Worm (Caenorhabditis elegans): ENCODE measurements around the gene Y57G11B.3.
A peak's percentile ranks its signal among the peaks of the same experiment; 100 is the strongest.
"Not testable (repeated sequence)": the region's sequence is repeated elsewhere in the genome, so short reads cannot be mapped to it uniquely, and the experiment has no call there.

Gene Y57G11B.3

DNA sequence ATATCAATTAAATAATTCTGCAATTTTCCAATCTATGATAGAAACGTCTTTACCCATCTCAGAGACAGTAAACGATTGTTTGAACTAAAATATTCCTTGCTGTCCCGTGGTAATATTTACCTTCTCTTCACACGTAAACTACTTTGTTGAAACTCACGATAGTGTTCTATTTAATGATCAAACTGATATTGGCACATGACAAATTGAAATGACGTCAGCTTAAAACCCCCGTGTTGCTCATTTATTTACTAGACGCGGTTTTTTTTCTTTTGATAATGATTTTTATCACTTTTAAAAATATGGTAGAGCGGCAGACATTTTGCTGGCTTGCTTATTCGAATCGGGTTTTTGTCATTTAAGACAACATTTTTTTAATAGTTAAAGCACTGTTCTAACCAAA lies 12.5 kb downstream of the Y57G11B.3 start:
- TF ChIP-seq nhr-6 (tag; optimal IDR thresholded peaks at IDR 0.05) (no peak), gei-8 (GFP tag; optimal IDR thresholded peaks at IDR 0.05) (no peak), dve-1 (tag; optimal IDR thresholded peaks at IDR 0.05; ENCODE audit: insufficient read depth) (peak; percentile 73), nhr-41 (GFP tag; IDR thresholded peaks at IDR 0.05) (no peak), hlh-30 (tag; optimal IDR thresholded peaks at IDR 0.05; ENCODE audit: insufficient read depth) (peak; percentile 37), nhr-28 (tag; optimal IDR thresholded peaks at IDR 0.05) (peak; percentile 31), mxl-2 (GFP tag; conservative IDR thresholded peaks at IDR 0.05) (no peak), snpc-1.2 (GFP tag; IDR thresholded peaks at IDR 0.05) (no peak), pqm-1 (tag; optimal IDR thresholded peaks at IDR 0.05) (peak; percentile 36), ceh-82 (tag; optimal IDR thresholded peaks at IDR 0.05) (no peak), vab-7 (GFP tag; IDR thresholded peaks at IDR 0.05) (no peak), dmd-6 (GFP tag; IDR thresholded peaks at IDR 0.05) (no peak), daf-16 (GFP tag; optimal IDR thresholded peaks at IDR 0.05) (no peak), daf-16 (tag; optimal IDR thresholded peaks at IDR 0.05) (peak; percentile 85), nhr-42 (GFP tag; IDR thresholded peaks at IDR 0.05) (no peak), nhr-237 (tag; optimal IDR thresholded peaks at IDR 0.05) (no peak)

ce11 chrIV:14559267-14559666 lies 14.9 kb downstream of the Y57G11B.3 start:
- TF ChIP-seq daf-16 (GFP tag; optimal IDR thresholded peaks at IDR 0.05) (no peak), daf-16 (tag; optimal IDR thresholded peaks at IDR 0.05) (peak; percentile 20), nhr-10 (tag; optimal IDR thresholded peaks at IDR 0.05) (no peak), mes-2 (tag; optimal IDR thresholded peaks at IDR 0.05; ENCODE audit: poor library complexity, severe bottlenecking) (no peak), Y105C5A.15 (GFP tag; IDR thresholded peaks at IDR 0.05) (no peak), mdt-29 (GFP tag; IDR thresholded peaks at IDR 0.05) (no peak), unc-130 (GFP tag; optimal IDR thresholded peaks at IDR 0.05) (no peak), T20F7.1 (GFP tag; optimal IDR thresholded peaks at IDR 0.05) (no peak), ZK337.2 (GFP tag; IDR thresholded peaks at IDR 0.05) (no peak), duxl-1 (tag; optimal IDR thresholded peaks at IDR 0.05; ENCODE audit: poor library complexity) (no peak), pqm-1 (tag; optimal IDR thresholded peaks at IDR 0.05) (peak; percentile 50), lin-29 (GFP tag; IDR thresholded peaks at IDR 0.05) (no peak), nhr-28 (tag; optimal IDR thresholded peaks at IDR 0.05) (peak; percentile 10)

DNA sequence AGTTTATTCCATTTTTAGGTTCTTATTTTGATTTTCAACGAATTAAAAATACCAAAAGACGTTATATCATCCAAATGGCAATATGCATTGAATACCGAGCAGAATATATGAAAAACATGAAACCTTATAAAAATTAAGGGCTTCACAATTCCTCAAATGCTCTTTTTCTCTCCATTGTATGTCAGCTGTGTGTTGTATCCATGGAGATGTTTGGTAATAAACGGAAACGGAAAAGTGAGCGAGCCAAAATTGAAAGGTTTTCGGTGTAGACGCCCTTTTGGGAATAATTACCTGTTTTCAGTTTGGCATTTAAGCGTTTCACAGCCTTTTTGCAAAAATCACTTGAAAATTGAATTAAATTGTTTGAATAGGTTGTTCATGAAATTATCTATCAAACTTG lies 16.5 kb downstream of the Y57G11B.3 start:
- TF ChIP-seq aha-1 (tag) (peak; percentile 54), lin-38 (GFP tag; IDR thresholded peaks at IDR 0.05) (no peak)

- TF ChIP-seq spr-3 (GFP tag; optimal IDR thresholded peaks at IDR 0.05) = no peak
- peak; percentile 24 for TF ChIP-seq aha-1 (tag)
- no peak for TF ChIP-seq hlh-30 (tag; optimal IDR thresholded peaks at IDR 0.05; ENCODE audit: insufficient read depth)
- no peak for TF ChIP-seq hlh-11 (tag; optimal IDR thresholded peaks at IDR 0.05)
These were observed 19.4 kb downstream of the Y57G11B.3 start, which contains the start of gene Y57G11B.6 for ce11 chrIV:14554788-14555187. TSS of gene Y57G11B.6 (minus strand) at chrIV:14554888.

ce11 chrIV:14551870-14552269 lies 22.3 kb downstream of the Y57G11B.3 start, which contains the start of gene pals-30:
TSS of gene pals-30 (minus strand) at chrIV:14551970.
- TF ChIP-seq hif-1 (tag; optimal IDR thresholded peaks at IDR 0.05); nhr-6 (tag; optimal IDR thresholded peaks at IDR 0.05); F44E2.7 (GFP tag; IDR thresholded peaks at IDR 0.05): not testable (repeated sequence)

DNA sequence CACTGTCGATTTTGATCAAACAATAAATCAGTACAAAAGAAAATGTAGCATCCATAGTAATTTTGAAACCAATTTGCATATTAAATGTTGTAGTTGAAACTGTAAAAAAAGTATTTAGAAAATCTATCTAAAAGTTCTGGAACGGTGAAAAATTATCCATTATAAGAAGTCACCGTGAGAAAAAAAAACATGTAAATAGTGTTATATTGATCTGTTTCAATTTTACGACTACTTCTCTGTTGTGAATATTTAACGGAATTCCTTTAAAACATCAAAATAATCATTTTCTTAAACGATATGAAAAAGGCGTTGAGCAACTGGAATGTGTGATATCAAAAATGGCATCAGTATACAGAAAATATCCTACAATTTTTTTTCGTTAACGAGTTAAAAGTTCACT lies 24.9 kb downstream of the Y57G11B.3 start, which contains the start of gene T27E7.9:
T27E7.9 (minus strand) TSS at position 101 of the 400 bp plus-strand sequence.
- TF ChIP-seq ama-1 (optimal IDR thresholded peaks at IDR 0.05) (no peak), daf-8 (GFP tag; IDR thresholded peaks at IDR 0.05) (no peak), D1046.2 (GFP tag; IDR thresholded peaks at IDR 0.05) (no peak), ztf-7 (tag; optimal IDR thresholded peaks at IDR 0.05) (no peak), tra-1 (GFP tag; IDR thresholded peaks at IDR 0.05) (no peak), ceh-62 (tag; optimal IDR thresholded peaks at IDR 0.05) (no peak), Y75B8A.6 (GFP tag; IDR thresholded peaks at IDR 0.05) (no peak), nhr-237 (tag; optimal IDR thresholded peaks at IDR 0.05) (no peak), nhr-102 (tag; optimal IDR thresholded peaks at IDR 0.05) (no peak), R02D3.7 (tag; optimal IDR thresholded peaks at IDR 0.05) (no peak), F44E2.7 (GFP tag; IDR thresholded peaks at IDR 0.05) (no peak), ces-1 (GFP tag; optimal IDR thresholded peaks at IDR 0.05) (no peak), zfp-3 (GFP tag; conservative IDR thresholded peaks at IDR 0.05) (no peak), ceh-28 (tag; optimal IDR thresholded peaks at IDR 0.05) (no peak), hlh-11 (tag; optimal IDR thresholded peaks at IDR 0.05) (no peak)

Measured in whole organism, L4 larva.